Worm (Caenorhabditis elegans): Measurements from ENCODE around the gene denn-4.

ce11 chrIV:1917819-1918218 lies 6.0 kb upstream of the denn-4 start, which contains the start of gene elt-6:
- no peak for TF ChIP-seq snpc-4 (tag; optimal IDR thresholded peaks at IDR 0.05)
- TF ChIP-seq lsy-2 (tag; optimal IDR thresholded peaks at IDR 0.05), result no peak
- no peak for TF ChIP-seq lin-29 (GFP tag; IDR thresholded peaks at IDR 0.05)
- TF ChIP-seq nhr-28 (tag; optimal IDR thresholded peaks at IDR 0.05), result no peak
- no peak for TF ChIP-seq aha-1 (tag)
- no peak for TF ChIP-seq mxl-3 (GFP tag; optimal IDR thresholded peaks at IDR 0.05)
- no peak for TF ChIP-seq lin-15B (tag; optimal IDR thresholded peaks at IDR 0.05)
- TF ChIP-seq ama-1 (optimal IDR thresholded peaks at IDR 0.05), result no peak
- no peak for TF ChIP-seq ceh-82 (tag; optimal IDR thresholded peaks at IDR 0.05)
- TF ChIP-seq attf-4 (tag; optimal IDR thresholded peaks at IDR 0.05), result no peak
